Fruit fly (Drosophila melanogaster): ENCODE data around the gene AstA-R1.

Gene AstA-R1

dm6 chrX:3690631-3691030, 116.3 kb downstream of the AstA-R1 start:
- no peak for TF ChIP-seq CG1621 (tag; optimal IDR thresholded peaks at IDR 0.05)
- TF ChIP-seq acj6 (GFP tag; optimal IDR thresholded peaks at IDR 0.05): peak; percentile 24
- TF ChIP-seq fkh (GFP tag; optimal IDR thresholded peaks at IDR 0.05): no peak
- peak; percentile 60 for TF ChIP-seq topi (GFP tag; optimal IDR thresholded peaks at IDR 0.05)
- peak; percentile 27 for TF ChIP-seq vri (GFP tag; optimal IDR thresholded peaks at IDR 0.05)
- no peak for TF ChIP-seq Hr4 (GFP tag; optimal IDR thresholded peaks at IDR 0.05)
- peak; percentile 59 for TF ChIP-seq Smox (GFP tag; optimal IDR thresholded peaks at IDR 0.05)
- peak; percentile 55 for TF ChIP-seq Met (GFP tag; optimal IDR thresholded peaks at IDR 0.05)
- TF ChIP-seq salr (GFP tag; optimal IDR thresholded peaks at IDR 0.05): no peak
- TF ChIP-seq achi (GFP tag; optimal IDR thresholded peaks at IDR 0.05): peak; percentile 6
- no peak for TF ChIP-seq CG8119 (GFP tag; IDR thresholded peaks at IDR 0.05)
- TF ChIP-seq spab (GFP tag; optimal IDR thresholded peaks at IDR 0.05): no peak
- no peak for TF ChIP-seq dac (GFP tag; optimal IDR thresholded peaks at IDR 0.05)
- peak; percentile 36 for TF ChIP-seq Eip75B (GFP tag; optimal IDR thresholded peaks at IDR 0.05)
- peak; percentile 33 for TF ChIP-seq CG3032 (tag; optimal IDR thresholded peaks at IDR 0.05)
- TF ChIP-seq OdsH (GFP tag; optimal IDR thresholded peaks at IDR 0.05): peak; percentile 30
- TF ChIP-seq Ets21C (GFP tag; optimal IDR thresholded peaks at IDR 0.05): peak; percentile 41
- TF ChIP-seq CG3919 (GFP tag; optimal IDR thresholded peaks at IDR 0.05): peak; percentile 18
- TF ChIP-seq Blimp-1 (GFP tag; optimal IDR thresholded peaks at IDR 0.05): peak; percentile 8
- peak in 1 of 2 experiments; percentile 33 for TF ChIP-seq ss (GFP tag; optimal IDR thresholded peaks at IDR 0.05)
- TF ChIP-seq svp (GFP tag): peak; percentile 85
- TF ChIP-seq CG6163 (GFP tag; IDR thresholded peaks at IDR 0.05): peak; percentile 33; the same call in 1 of the 3 replicates
- TF ChIP-seq Sox15 (GFP tag; optimal IDR thresholded peaks at IDR 0.05): peak; percentile 8
- TF ChIP-seq Lpt (GFP tag; optimal IDR thresholded peaks at IDR 0.05): no peak
- peak; percentile 3 for TF ChIP-seq CG6808 (GFP tag; optimal IDR thresholded peaks at IDR 0.05)
- no peak for TF ChIP-seq CG16779 (tag; optimal IDR thresholded peaks at IDR 0.05)
- TF ChIP-seq lz (GFP tag; optimal IDR thresholded peaks at IDR 0.05): peak; percentile 59
- peak; percentile 16 for TF ChIP-seq CG32006 (GFP tag; optimal IDR thresholded peaks at IDR 0.05)
- no peak for TF ChIP-seq CG11762 (GFP tag; optimal IDR thresholded peaks at IDR 0.05; ENCODE audit: insufficient read depth)
- peak; percentile 2 for TF ChIP-seq CG8632 (GFP tag; optimal IDR thresholded peaks at IDR 0.05)
- peak; percentile 80 for TF ChIP-seq Eip78C (GFP tag)
- TF ChIP-seq CG10631 (GFP tag; optimal IDR thresholded peaks at IDR 0.05): peak; percentile 24
- TF ChIP-seq esn (GFP tag; optimal IDR thresholded peaks at IDR 0.05): peak; percentile 69
- TF ChIP-seq CG31627 (GFP tag; optimal IDR thresholded peaks at IDR 0.05): peak; percentile 72
- TF ChIP-seq CG34406 (GFP tag; optimal IDR thresholded peaks at IDR 0.05): peak; percentile 35
- peak; percentile 0 for TF ChIP-seq CG9139 (GFP tag; optimal IDR thresholded peaks at IDR 0.05)
- peak; percentile 19 for TF ChIP-seq CG10669 (GFP tag; optimal IDR thresholded peaks at IDR 0.05)
- TF ChIP-seq CG8319 (GFP tag; optimal IDR thresholded peaks at IDR 0.05): no peak
- peak; percentile 22 for TF ChIP-seq Ets96B (tag; optimal IDR thresholded peaks at IDR 0.05)
- peak; percentile 68 for TF ChIP-seq Sox102F (GFP tag; optimal IDR thresholded peaks at IDR 0.05)
- TF ChIP-seq Sox14 (GFP tag; optimal IDR thresholded peaks at IDR 0.05): peak; percentile 50
- no peak for TF ChIP-seq Hr38 (GFP tag; optimal IDR thresholded peaks at IDR 0.05)
- no peak for TF ChIP-seq eg (GFP tag; IDR thresholded peaks at IDR 0.05)
- TF ChIP-seq fd59A (GFP tag; optimal IDR thresholded peaks at IDR 0.05): no peak
- TF ChIP-seq CG6792 (GFP tag; optimal IDR thresholded peaks at IDR 0.05): peak; percentile 43
- TF ChIP-seq cyc (GFP tag; optimal IDR thresholded peaks at IDR 0.05): peak; percentile 31
- TF ChIP-seq dsx (GFP tag; optimal IDR thresholded peaks at IDR 0.05; ENCODE audit: poor library complexity, severe bottlenecking): peak; percentile 23
- peak; percentile 63 for TF ChIP-seq Hr39 (GFP tag; optimal IDR thresholded peaks at IDR 0.05)
- TF ChIP-seq pdm3 (GFP tag; optimal IDR thresholded peaks at IDR 0.05): peak; percentile 38

All from whole organism, prepupa.